Worm (Caenorhabditis elegans) whole organism, L3 larva: Measurements from ENCODE around the gene T01D3.3.

Experiments
- elt-2 ChIP-seq: sonication (generic microtip); optimal IDR thresholded peaks from 2 replicates; lab custom pipeline; 2016; ENCODE audit warnings: missing genetic modification reagents, mild to moderate bottlenecking, missing genetic modification characterization, missing compliant biosample characterization
- jun-1 ChIP-seq: fragments of 150-350 bp; optimal IDR thresholded peaks from 2 replicates; lab custom pipeline; 2014; ENCODE audit warnings: missing biosample characterization, missing genetic modification reagents, missing genetic modification characterization
- nhr-28 ChIP-seq: fragments of 150-350 bp; optimal IDR thresholded peaks from 2 replicates; lab custom pipeline; 2014; ENCODE audit warnings: missing biosample characterization, missing genetic modification characterization

ce11 chrV:13656346-13657254, 47.5 kb upstream of the T01D3.3 start:
- TF ChIP-seq jun-1 (tag; lab: Kevin White, UChicago) (peak; percentile 52), elt-2 (tag; lab: Kevin White, UChicago) (peak; percentile 95), nhr-28 (peak; percentile 45)
